Worm (Caenorhabditis elegans) whole organism, late embryonic: ENCODE data around the gene H41C03.2.

Experiments
- F13H6.1 ChIP-seq: sonication (generic microtip); optimal IDR thresholded peaks from 2 replicates; lab custom pipeline; 2016; ENCODE audit warnings: missing genetic modification characterization, missing compliant biosample characterization
- ama-1 ChIP-seq: fragments of 150-350 bp; optimal IDR thresholded peaks from 2 replicates; lab custom pipeline; 2014
- ceh-22 ChIP-seq: sonication (generic microtip); optimal IDR thresholded peaks from 2 replicates; lab custom pipeline; 2017; ENCODE audit warnings: missing biosample characterization, missing genetic modification characterization
- ceh-9 ChIP-seq: sonication (generic microtip); optimal IDR thresholded peaks from 2 replicates; lab custom pipeline; 2016; ENCODE audit warnings: mild to moderate bottlenecking, missing genetic modification characterization, inconsistent platforms, missing compliant biosample characterization
- eyg-1 ChIP-seq: sonication (generic microtip); optimal IDR thresholded peaks from 2 replicates; lab custom pipeline; 2016; ENCODE audit warnings: missing genotype, missing genetic modification characterization, missing compliant biosample characterization
- fkh-10 ChIP-seq: fragments of 150-350 bp; optimal IDR thresholded peaks from 2 replicates; lab custom pipeline; 2014; ENCODE audit warnings: missing biosample characterization, missing genetic modification reagents, missing genetic modification characterization
- nhr-232 ChIP-seq: sonication (generic microtip); optimal IDR thresholded peaks from 2 replicates; lab custom pipeline; 2016; ENCODE audit warnings: missing genetic modification characterization, missing compliant biosample characterization
- pat-9 ChIP-seq: fragments of 200-800 bp; sonication (Bioruptor generic); optimal IDR thresholded peaks from 2 replicates; lab custom pipeline; 2018; ENCODE audit warnings: mild to moderate bottlenecking, missing genetic modification characterization, moderate library complexity, missing compliant biosample characterization
- rnt-1 ChIP-seq: sonication (generic microtip); optimal IDR thresholded peaks from 2 replicates; lab custom pipeline; 2016; ENCODE audit warnings: missing genetic modification characterization, missing compliant biosample characterization
- sox-4 ChIP-seq: sonication (generic microtip); optimal IDR thresholded peaks from 2 replicates; lab custom pipeline; 2017; ENCODE audit warnings: mild to moderate bottlenecking, missing genetic modification characterization, inconsistent platforms, missing compliant biosample characterization

DNA sequence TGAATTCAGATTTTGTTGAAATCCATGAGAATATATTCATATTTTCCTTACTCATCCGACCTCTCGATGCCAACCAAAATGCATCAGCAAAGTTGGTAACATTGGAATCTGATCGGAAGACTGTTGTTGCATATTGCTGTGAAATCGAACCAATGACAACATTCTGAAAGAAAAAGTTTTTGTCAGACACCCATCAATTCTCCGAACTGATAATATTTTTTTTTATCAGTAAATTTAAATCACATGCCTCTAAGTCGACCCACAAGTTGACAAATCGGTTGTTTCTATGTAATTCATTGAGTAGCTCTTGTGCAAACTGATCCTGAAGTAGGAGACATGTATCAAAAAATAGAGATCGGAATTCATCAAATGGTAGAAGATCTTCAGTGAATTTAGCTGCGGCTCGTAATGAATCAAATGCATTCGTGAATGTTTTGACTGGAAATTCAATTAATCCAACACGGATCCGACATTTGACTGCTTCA, 21.9 kb downstream of the H41C03.2 start, which contains the start of gene col-74:
- TF ChIP-seq fkh-10 (no peak), rnt-1 (no peak), ceh-22 (no peak), sox-4 (tag; lab: Kevin White, UChicago) (no peak), pat-9 (no peak), ama-1 (lab: Kevin White, UChicago) (no peak), F13H6.1 (tag; lab: Kevin White, UChicago) (no peak), ceh-9 (tag; lab: Kevin White, UChicago) (no peak), nhr-232 (tag; lab: Kevin White, UChicago) (no peak), eyg-1 (tag; lab: Kevin White, UChicago) (no peak)
